Worm (Caenorhabditis elegans) whole organism, young adult: ENCODE measurements around the gene cut-4.

Source experiments
- B0019.2 ChIP-seq: fragments of 200-800 bp; sonication (Bioruptor generic); conservative IDR thresholded peaks from 2 replicates; pipeline ENCODE4 v1.3.6; 2022; ENCODE audit warnings: missing genetic modification reagents, missing genetic modification characterization, missing compliant biosample characterization
- D2030.7 ChIP-seq: fragments of 200-800 bp; sonication (Bioruptor generic); IDR thresholded peaks from 2 replicates; pipeline ENCODE4 v1.3.6; 2022; ENCODE audit warnings: missing genetic modification reagents, missing genetic modification characterization, missing compliant biosample characterization
- F23B12.7 ChIP-seq: sonication (generic microtip); optimal IDR thresholded peaks from 2 replicates; lab custom pipeline; 2017; ENCODE audit warnings: missing genetic modification characterization, mild to moderate bottlenecking, missing compliant biosample characterization, antibody characterized with exemption, moderate library complexity; ENCODE audit not compliant: insufficient read depth
- F33H1.4 ChIP-seq: fragments of 200-800 bp; sonication (Bioruptor generic); IDR thresholded peaks from 2 replicates; pipeline ENCODE4 v1.3.6; 2022; ENCODE audit warnings: missing genetic modification reagents, missing genetic modification characterization, missing compliant biosample characterization
- F52B5.7 ChIP-seq: sonication (generic microtip); optimal IDR thresholded peaks from 2 replicates; lab custom pipeline; 2016; ENCODE audit warnings: mild to moderate bottlenecking, missing genetic modification characterization, missing compliant biosample characterization
- Y53F4B.3 ChIP-seq: fragments of 200-800 bp; sonication (Bioruptor generic); IDR thresholded peaks from 2 replicates; pipeline ENCODE4 v1.3.6; 2022; ENCODE audit warnings: missing genetic modification reagents, missing genetic modification characterization, missing compliant biosample characterization
- Y67H2A.10 ChIP-seq: fragments of 200-800 bp; sonication (Bioruptor generic); conservative IDR thresholded peaks from 2 replicates; pipeline ENCODE4 v1.3.6; 2022; ENCODE audit warnings: missing genetic modification reagents, missing genetic modification characterization, missing compliant biosample characterization
- atf-7 ChIP-seq: sonication (generic microtip); optimal IDR thresholded peaks from 2 replicates; lab custom pipeline; 2017; ENCODE audit warnings: mild to moderate bottlenecking, missing genetic modification characterization, missing compliant biosample characterization
- athp-1 ChIP-seq: sonication (generic microtip); optimal IDR thresholded peaks from 2 replicates; lab custom pipeline; 2017; ENCODE audit warnings: mild to moderate bottlenecking, missing genetic modification characterization, missing compliant biosample characterization
- attf-5 ChIP-seq: fragments of 200-800 bp; sonication (Bioruptor generic); optimal IDR thresholded peaks from 2 replicates; lab custom pipeline; 2018; ENCODE audit warnings: mild to moderate bottlenecking, missing genetic modification characterization, missing compliant biosample characterization
- ccch-3 ChIP-seq: fragments of 200-800 bp; sonication (Bioruptor generic); optimal IDR thresholded peaks from 2 replicates; lab custom pipeline; 2018; ENCODE audit warnings: mild to moderate bottlenecking, missing genetic modification characterization, missing compliant biosample characterization
- cebp-1 ChIP-seq, 2 experiments: fragments of 200-800 bp in 1 of 2; sonication (Bioruptor generic) in 1 of 2; sonication (generic microtip) in 1 of 2; IDR thresholded peaks in 1 of 2; optimal IDR thresholded peaks in 1 of 2; 2 replicates each; pipeline versions ENCODE4 v1.3.6 to Lab custom; 2017 to 2022; ENCODE audit warnings: missing compliant biosample characterization in 2 of 2, missing genetic modification characterization in 2 of 2, mild to moderate bottlenecking in 1 of 2, missing genetic modification reagents in 1 of 2, moderate library complexity in 1 of 2
- ceh-100 ChIP-seq: fragments of 200-800 bp; sonication (Bioruptor generic); IDR thresholded peaks from 2 replicates; pipeline ENCODE4 v1.3.6; 2022; ENCODE audit warnings: missing genetic modification reagents, missing genetic modification characterization, missing compliant biosample characterization
- ceh-91 ChIP-seq: fragments of 200-800 bp; sonication (Bioruptor generic); IDR thresholded peaks from 2 replicates; pipeline ENCODE4 v1.3.6; 2022; ENCODE audit warnings: missing genetic modification reagents, missing genetic modification characterization, missing compliant biosample characterization
- dpl-1 ChIP-seq: fragments of 150-350 bp; optimal IDR thresholded peaks from 2 replicates; lab custom pipeline; 2014; ENCODE audit warnings: missing biosample characterization, missing genetic modification reagents, missing genetic modification characterization
- efl-1 ChIP-seq: fragments of 150-350 bp; optimal IDR thresholded peaks from 2 replicates; lab custom pipeline; 2014; ENCODE audit warnings: missing biosample characterization, missing genetic modification reagents, missing genetic modification characterization
- ets-4 ChIP-seq: fragments of 200-800 bp; sonication (Bioruptor generic); optimal IDR thresholded peaks from 2 replicates; lab custom pipeline; 2018; ENCODE audit warnings: mild to moderate bottlenecking, missing genetic modification characterization, missing compliant biosample characterization
- hlh-12 ChIP-seq: sonication (generic microtip); optimal IDR thresholded peaks from 2 replicates; lab custom pipeline; 2016; ENCODE audit warnings: missing genetic modification characterization, missing compliant biosample characterization
- hlh-26 ChIP-seq: fragments of 200-800 bp; sonication (Bioruptor generic); conservative IDR thresholded peaks from 2 replicates; pipeline ENCODE4 v1.3.6; 2022; ENCODE audit warnings: missing genetic modification reagents, missing genetic modification characterization, missing compliant biosample characterization
- hmg-1.2 ChIP-seq: fragments of 200-800 bp; sonication (Bioruptor generic); IDR thresholded peaks from 2 replicates; pipeline ENCODE4 v1.3.6; 2022; ENCODE audit warnings: missing genetic modification reagents, missing genetic modification characterization, missing compliant biosample characterization
- lag-1 ChIP-seq: fragments of 200-800 bp; sonication (Bioruptor generic); IDR thresholded peaks from 2 replicates; pipeline ENCODE4 v1.3.6; 2022; ENCODE audit warnings: missing genetic modification reagents, missing genetic modification characterization, missing compliant biosample characterization
- let-607 ChIP-seq, 2 experiments: fragments of 200-800 bp in 1 of 2; sonication (Bioruptor generic) in 1 of 2; sonication (generic microtip) in 1 of 2; optimal IDR thresholded peaks; 2 replicates each; lab custom pipeline; 2016 to 2018; ENCODE audit warnings: mild to moderate bottlenecking in 2 of 2, missing compliant biosample characterization in 2 of 2, missing genetic modification characterization in 2 of 2, moderate library complexity in 2 of 2, missing genotype in 1 of 2
- lin-26 ChIP-seq: fragments of 200-800 bp; sonication (Bioruptor generic); IDR thresholded peaks from 2 replicates; pipeline ENCODE4 v1.3.6; 2022; ENCODE audit warnings: missing genetic modification reagents, missing genetic modification characterization, missing compliant biosample characterization
- lsl-1 ChIP-seq: fragments of 200-800 bp; sonication (Bioruptor generic); optimal IDR thresholded peaks from 2 replicates; lab custom pipeline; 2018; ENCODE audit warnings: mild to moderate bottlenecking, missing genetic modification characterization, moderate library complexity, missing compliant biosample characterization
- lsy-27 ChIP-seq: sonication (generic microtip); optimal IDR thresholded peaks from 2 replicates; lab custom pipeline; 2017; ENCODE audit warnings: missing genetic modification characterization, mild to moderate bottlenecking, missing compliant biosample characterization, antibody characterized with exemption, missing genotype, borderline replicate concordance; ENCODE audit not compliant: insufficient read depth
- madf-6 ChIP-seq: fragments of 200-800 bp; sonication (Bioruptor generic); IDR thresholded peaks from 2 replicates; pipeline ENCODE4 v1.3.6; 2022; ENCODE audit warnings: missing genetic modification reagents, missing genetic modification characterization, missing compliant biosample characterization
- madf-8 ChIP-seq: fragments of 200-800 bp; sonication (Bioruptor generic); conservative IDR thresholded peaks from 2 replicates; pipeline ENCODE4 v1.3.6; 2022; ENCODE audit warnings: missing genetic modification reagents, missing genetic modification characterization, missing compliant biosample characterization
- mes-4 ChIP-seq: sonication (generic microtip); optimal IDR thresholded peaks from 2 replicates; lab custom pipeline; 2016; ENCODE audit warnings: missing genotype, missing genetic modification characterization, missing compliant biosample characterization
- mxl-1 ChIP-seq: sonication (generic microtip); optimal IDR thresholded peaks from 2 replicates; lab custom pipeline; 2016; ENCODE audit warnings: missing genetic modification characterization, missing compliant biosample characterization
- nhr-27 ChIP-seq: fragments of 200-800 bp; sonication (Bioruptor generic); optimal IDR thresholded peaks from 2 replicates; lab custom pipeline; 2018; ENCODE audit warnings: mild to moderate bottlenecking, missing genetic modification characterization, moderate library complexity, missing compliant biosample characterization
- nhr-80 ChIP-seq: sonication (generic microtip); optimal IDR thresholded peaks from 2 replicates; lab custom pipeline; 2016; ENCODE audit warnings: missing genetic modification characterization, missing compliant biosample characterization
- rec-8 ChIP-seq, 2 experiments: sonication (generic microtip); optimal IDR thresholded peaks; 2 replicates each; lab custom pipeline; 2016; ENCODE audit warnings: mild to moderate bottlenecking in 2 of 2, missing genetic modification characterization in 2 of 2, missing genetic modification reagents in 2 of 2, missing genotype in 2 of 2, missing biosample characterization in 1 of 2, missing compliant biosample characterization in 1 of 2, moderate library complexity in 1 of 2
- rpc-1 ChIP-seq, 2 experiments: fragments of 150-350 bp in 1 of 2; sonication (generic microtip) in 1 of 2; optimal IDR thresholded peaks; 2 replicates each; lab custom pipeline; 2014 to 2018; ENCODE audit warnings: missing biosample characterization in 1 of 2, missing genetic modification characterization in 1 of 2, missing genetic modification reagents in 1 of 2, missing genotype in 1 of 2
- snpc-3.4 ChIP-seq: sonication (generic microtip); optimal IDR thresholded peaks from 2 replicates; lab custom pipeline; 2017; ENCODE audit warnings: missing genetic modification characterization, mild to moderate bottlenecking, missing compliant biosample characterization, antibody characterized with exemption, moderate library complexity, missing genotype, missing genetic modification reagents
- tbx-9 ChIP-seq: sonication (generic microtip); optimal IDR thresholded peaks from 2 replicates; lab custom pipeline; 2016; ENCODE audit warnings: borderline replicate concordance, missing genetic modification characterization, inconsistent platforms, missing compliant biosample characterization
- xnd-1 ChIP-seq: sonication (generic microtip); optimal IDR thresholded peaks from 2 replicates; lab custom pipeline; 2016; ENCODE audit warnings: missing genotype, missing genetic modification reagents, missing genetic modification characterization, missing compliant biosample characterization
- ztf-3 ChIP-seq: fragments of 200-800 bp; sonication (Bioruptor generic); optimal IDR thresholded peaks from 2 replicates; lab custom pipeline; 2018; ENCODE audit warnings: mild to moderate bottlenecking, missing genetic modification characterization, missing compliant biosample characterization

cut-4 gene

DNA sequence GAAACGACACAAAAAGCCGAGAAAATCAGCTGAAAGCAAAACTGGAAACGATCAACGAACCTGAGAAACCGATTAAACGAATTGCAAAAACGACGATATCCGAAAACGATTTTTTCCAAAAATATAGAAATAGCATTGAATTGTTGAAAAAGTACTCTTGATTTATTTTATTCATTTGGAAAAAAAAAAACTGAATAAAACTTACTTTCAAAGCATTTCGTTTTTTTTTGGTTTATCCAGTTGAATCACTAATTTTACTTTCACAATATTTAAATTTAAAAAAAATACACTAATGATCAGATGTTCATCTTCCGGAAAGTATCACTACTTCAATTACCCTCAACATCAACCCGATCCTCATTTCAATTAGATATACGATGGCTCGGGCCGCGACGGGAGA, 39.4 kb upstream of the cut-4 start, which contains the start of gene T09F3.5:
Gene T09F3.5, plus strand, starts transcription at position 301 of the 400 bp plus-strand sequence.
- TF ChIP-seq atf-7 (tag; lab: Kevin White, UChicago) = no peak
- no peak for TF ChIP-seq F33H1.4 (GFP tag; lab: Robert Waterston, UW)
- no peak for TF ChIP-seq lin-26 (GFP tag; lab: Robert Waterston, UW)

DNA sequence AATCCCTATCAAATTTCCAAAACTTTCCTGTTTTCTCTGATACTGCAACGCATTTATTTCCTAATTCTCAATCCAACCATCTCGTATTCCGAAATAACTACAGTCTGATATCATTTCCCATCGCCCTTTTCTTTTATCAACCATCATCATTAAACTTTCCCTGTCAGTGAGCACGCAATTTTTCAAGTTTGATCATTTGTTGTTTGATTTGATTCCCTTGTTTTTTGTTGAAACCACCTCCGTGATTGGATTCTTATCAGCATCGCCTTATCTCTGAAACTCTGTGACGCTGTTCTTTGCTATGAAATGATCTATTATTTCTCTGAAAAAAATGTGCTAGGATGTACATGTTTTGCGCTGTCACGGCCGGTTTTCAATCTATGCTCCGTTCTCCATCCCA, 32.9 kb upstream of the cut-4 start:
- no peak for TF ChIP-seq ccch-3 (GFP tag; lab: Kevin White, UChicago)
- peak; percentile 92 for TF ChIP-seq nhr-80 (tag; lab: Kevin White, UChicago)

DNA sequence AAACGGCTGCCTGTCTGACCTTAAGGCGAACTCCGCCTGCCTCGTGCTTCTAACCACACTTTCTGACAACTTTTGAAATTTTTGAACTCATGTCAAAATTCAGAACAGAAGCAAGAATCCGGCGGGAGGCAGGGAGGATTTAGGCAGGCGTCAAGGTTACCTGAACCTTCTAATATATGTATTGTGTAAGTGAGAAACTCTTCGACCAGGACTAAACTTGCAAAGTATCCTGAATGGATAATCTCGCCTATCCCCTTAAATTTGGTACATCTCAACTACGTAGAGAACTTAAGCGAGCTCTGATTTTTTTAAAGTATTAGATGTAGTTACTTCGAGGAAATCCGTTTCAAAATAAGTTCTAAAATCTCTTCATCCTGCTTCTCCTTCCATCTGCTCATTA, 24.9 kb upstream of the cut-4 start, which contains the start of gene E04D5.5:
Gene E04D5.5, plus strand, starts transcription at position 301 of the 400 bp plus-strand sequence.
- TF ChIP-seq hlh-12 = no peak
- no peak for TF ChIP-seq B0019.2 (GFP tag; lab: Robert Waterston, UW)
- TF ChIP-seq F52B5.7 = no peak
- no peak for TF ChIP-seq F23B12.7
- TF ChIP-seq ceh-100 = no peak
- TF ChIP-seq lag-1 (GFP tag; lab: Robert Waterston, UW) = no peak
- TF ChIP-seq ets-4 (GFP tag; lab: Kevin White, UChicago) = no peak
- TF ChIP-seq Y67H2A.10 (GFP tag; lab: Robert Waterston, UW) = no peak
- TF ChIP-seq athp-1 = no peak
- no peak for TF ChIP-seq lsy-27 (tag; lab: Kevin White, UChicago)
- TF ChIP-seq xnd-1 (tag; lab: Kevin White, UChicago) = no peak
- no peak for TF ChIP-seq nhr-27
- no peak for TF ChIP-seq mes-4 (tag; lab: Kevin White, UChicago)

DNA sequence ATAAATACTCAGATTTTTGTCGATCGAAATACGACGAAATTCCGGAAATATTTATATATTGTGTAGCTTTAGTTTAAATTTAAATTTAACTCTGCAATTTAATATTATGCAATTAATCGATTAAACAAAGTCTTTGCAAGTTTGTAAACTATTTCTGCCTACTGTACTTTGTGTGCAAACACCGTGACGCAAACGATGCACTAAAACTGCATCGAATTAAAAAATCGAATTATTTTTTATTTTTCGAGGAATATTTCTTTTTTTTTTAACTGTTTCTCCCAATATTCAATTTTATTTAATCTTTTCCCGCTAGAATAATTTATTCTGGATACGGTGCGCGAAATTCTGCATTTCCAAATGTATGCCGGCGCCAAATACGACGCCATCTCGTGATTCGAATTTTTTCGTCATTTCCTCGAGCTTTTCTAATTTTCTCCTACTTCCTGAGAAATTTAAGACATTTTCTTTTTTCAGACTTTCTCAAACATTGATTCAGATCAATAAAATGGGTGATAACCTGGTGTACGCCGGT, 19.5 kb upstream of the cut-4 start, which contains the start of gene eif-2A:
Gene eif-2A, plus strand, starts transcription at position 469 of the 532 bp plus-strand sequence.
- TF ChIP-seq ceh-91 (GFP tag; lab: Robert Waterston, UW) (peak; percentile 76), rec-8 (tag; optimal IDR thresholded peaks at IDR 0.05; lab: Kevin White, UChicago) (no peak), rpc-1 (optimal IDR thresholded peaks at IDR 0.05; lab: Kevin White, UChicago) (no peak), rpc-1 (tag; optimal IDR thresholded peaks at IDR 0.05; lab: Kevin White, UChicago) (no peak), attf-5 (peak; percentile 10), Y53F4B.3 (GFP tag; lab: Robert Waterston, UW) (no peak), xnd-1 (tag; lab: Kevin White, UChicago) (peak; percentile 72), dpl-1 (GFP tag; lab: Kevin White, UChicago) (peak; percentile 72), D2030.7 (peak; percentile 42; the same call in 1 of the 2 replicates), mxl-1 (tag; lab: Kevin White, UChicago) (no peak), cebp-1 (GFP tag; IDR thresholded peaks at IDR 0.05; lab: Robert Waterston, UW) (no peak), cebp-1 (tag; optimal IDR thresholded peaks at IDR 0.05; lab: Kevin White, UChicago) (peak; percentile 31), madf-6 (GFP tag; lab: Robert Waterston, UW) (peak; percentile 94), F33H1.4 (GFP tag; lab: Robert Waterston, UW) (peak; percentile 58), ztf-3 (GFP tag; lab: Kevin White, UChicago) (no peak), madf-8 (GFP tag; lab: Robert Waterston, UW) (peak; percentile 83), lsl-1 (peak; percentile 61), hlh-26 (GFP tag; lab: Robert Waterston, UW) (no peak), athp-1 (no peak), efl-1 (GFP tag; lab: Kevin White, UChicago) (peak; percentile 88), snpc-3.4 (tag; lab: Kevin White, UChicago) (peak; percentile 17), let-607 (tag; optimal IDR thresholded peaks at IDR 0.05; lab: Kevin White, UChicago) (no peak), hmg-1.2 (GFP tag; lab: Robert Waterston, UW) (0 out of 2 replicates have a peak, but pooled peaks have one; percentile 5), tbx-9 (tag; lab: Kevin White, UChicago) (no peak)
